Worm (Caenorhabditis elegans): Measurements from ENCODE around the gene R04A9.7.

R04A9.7 gene

DNA sequence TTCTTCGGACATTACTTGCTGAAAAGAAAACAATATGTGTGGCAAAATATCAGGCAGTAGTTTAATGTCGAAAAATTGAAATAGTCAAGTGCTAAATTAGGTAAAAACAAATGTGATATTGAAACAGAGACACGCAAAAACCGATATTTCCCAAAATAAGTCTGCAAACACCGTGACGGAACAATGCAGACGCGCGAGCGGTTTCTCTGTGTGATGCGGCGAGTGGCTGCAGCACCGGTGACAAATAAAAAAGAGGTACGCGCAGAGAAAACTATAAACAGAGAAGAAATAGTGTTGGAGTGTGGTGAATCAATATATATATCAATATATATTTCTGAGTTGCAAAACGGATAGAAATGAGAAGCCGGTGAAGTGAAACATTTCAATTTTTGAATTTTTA is 12.0 kb downstream of the R04A9.7 start, which contains the start of gene ife-2 (continued):
- no peak for TF ChIP-seq elt-1 (tag; optimal IDR thresholded peaks at IDR 0.05; ENCODE audit: borderline replicate concordance, insufficient read depth)
- TF ChIP-seq mep-1 (tag; optimal IDR thresholded peaks at IDR 0.05), result peak; percentile 81

- TF ChIP-seq flh-1 (GFP tag; optimal IDR thresholded peaks at IDR 0.05) (no peak), nhr-2 (tag; optimal IDR thresholded peaks at IDR 0.05) (no peak), elt-3 (tag; optimal IDR thresholded peaks at IDR 0.05) (no peak), lsy-2 (tag; optimal IDR thresholded peaks at IDR 0.05) (no peak), lin-32 (GFP tag; optimal IDR thresholded peaks at IDR 0.05) (no peak)
Observed at ce11 chrX:381029-381428, 13.7 kb downstream of the R04A9.7 start.

DNA sequence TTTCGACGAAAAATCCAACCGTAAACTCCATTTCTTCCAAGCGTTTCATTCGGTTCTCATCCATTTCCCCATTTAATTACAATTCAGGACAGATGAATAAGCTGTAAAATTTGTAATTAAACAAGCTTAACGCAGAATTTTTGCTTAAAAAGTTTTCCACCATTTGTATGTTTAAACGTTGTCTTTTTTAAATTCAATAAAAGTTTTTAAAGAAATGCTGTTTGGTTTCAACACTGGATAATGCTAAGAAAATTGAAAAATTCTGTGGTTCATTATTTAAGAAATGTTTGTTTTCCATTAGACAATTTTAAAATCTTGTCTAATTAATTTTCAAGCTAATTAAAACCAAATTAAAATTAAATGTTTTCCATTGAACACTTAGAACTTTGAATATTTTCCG is 14.2 kb downstream of the R04A9.7 start, which contains the start of gene R04A9.3:
TSS of gene R04A9.3 (minus strand) at position 101 of the 400 bp plus-strand sequence.
- TF ChIP-seq drap-1 (GFP tag; optimal IDR thresholded peaks at IDR 0.05) (no peak), tbx-8 (GFP tag; optimal IDR thresholded peaks at IDR 0.05) (no peak), flh-1 (GFP tag; optimal IDR thresholded peaks at IDR 0.05) (no peak), nhr-28 (tag; optimal IDR thresholded peaks at IDR 0.05) (no peak), ceh-39 (tag; optimal IDR thresholded peaks at IDR 0.05) (no peak), elt-1 (tag; optimal IDR thresholded peaks at IDR 0.05; ENCODE audit: borderline replicate concordance, insufficient read depth) (no peak), mab-5 (tag; optimal IDR thresholded peaks at IDR 0.05) (no peak), ceh-43 (GFP tag; optimal IDR thresholded peaks at IDR 0.05) (no peak), nhr-12 (tag; optimal IDR thresholded peaks at IDR 0.05) (no peak), lin-13 (tag; optimal IDR thresholded peaks at IDR 0.05) (no peak), lin-32 (GFP tag; optimal IDR thresholded peaks at IDR 0.05) (no peak), ces-1 (GFP tag; optimal IDR thresholded peaks at IDR 0.05) (no peak), pha-4 (tag; optimal IDR thresholded peaks at IDR 0.05) (no peak), nhr-237 (tag; optimal IDR thresholded peaks at IDR 0.05) (no peak), lsy-2 (tag; optimal IDR thresholded peaks at IDR 0.05) (no peak), ztf-11 (tag; optimal IDR thresholded peaks at IDR 0.05) (no peak), unc-39 (tag; optimal IDR thresholded peaks at IDR 0.05) (no peak), sem-2 (GFP tag; optimal IDR thresholded peaks at IDR 0.05) (no peak), cnd-1 (tag; optimal IDR thresholded peaks at IDR 0.05) (no peak), unc-120 (tag; optimal IDR thresholded peaks at IDR 0.05; ENCODE audit: poor library complexity, severe bottlenecking) (no peak)

DNA sequence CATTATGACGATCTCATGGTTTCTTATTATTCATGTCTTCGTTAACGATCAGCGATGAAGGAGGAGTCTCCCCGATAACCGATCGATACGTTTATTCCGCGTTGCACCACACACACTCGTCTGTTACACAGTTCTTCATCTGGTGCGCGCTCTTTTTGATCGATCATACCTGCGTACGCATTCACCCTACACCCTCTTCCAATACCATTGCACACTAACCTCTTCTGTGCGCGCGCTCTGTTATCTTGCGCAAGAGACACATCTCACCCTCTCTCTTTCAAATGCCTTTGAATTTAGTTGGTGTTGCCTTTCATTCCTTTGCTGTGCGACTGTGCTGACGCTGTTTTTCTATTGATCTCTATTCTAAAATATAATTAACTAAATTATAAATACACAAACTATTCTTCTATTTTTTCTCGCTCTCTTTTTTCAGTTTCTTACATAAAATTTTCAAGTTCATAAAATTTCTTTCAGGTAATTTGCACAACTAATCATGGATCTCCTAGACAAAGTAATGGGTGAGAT is 22.9 kb downstream of the R04A9.7 start, which contains the start of gene nrde-3:
TSS of gene nrde-3 (plus strand) at position 475 of the 525 bp plus-strand sequence.
- TF ChIP-seq nhr-28 (tag; optimal IDR thresholded peaks at IDR 0.05) (no peak), unc-120 (tag; optimal IDR thresholded peaks at IDR 0.05; ENCODE audit: poor library complexity, severe bottlenecking) (no peak), zip-8 (tag; optimal IDR thresholded peaks at IDR 0.05) (peak; percentile 61), ceh-39 (tag; optimal IDR thresholded peaks at IDR 0.05) (peak; percentile 81), elt-1 (tag; optimal IDR thresholded peaks at IDR 0.05; ENCODE audit: borderline replicate concordance, insufficient read depth) (peak; percentile 36), sem-2 (GFP tag; optimal IDR thresholded peaks at IDR 0.05) (no peak), nhr-2 (tag; optimal IDR thresholded peaks at IDR 0.05) (peak; percentile 54), hlh-1 (tag; optimal IDR thresholded peaks at IDR 0.05) (peak; percentile 48)

DNA sequence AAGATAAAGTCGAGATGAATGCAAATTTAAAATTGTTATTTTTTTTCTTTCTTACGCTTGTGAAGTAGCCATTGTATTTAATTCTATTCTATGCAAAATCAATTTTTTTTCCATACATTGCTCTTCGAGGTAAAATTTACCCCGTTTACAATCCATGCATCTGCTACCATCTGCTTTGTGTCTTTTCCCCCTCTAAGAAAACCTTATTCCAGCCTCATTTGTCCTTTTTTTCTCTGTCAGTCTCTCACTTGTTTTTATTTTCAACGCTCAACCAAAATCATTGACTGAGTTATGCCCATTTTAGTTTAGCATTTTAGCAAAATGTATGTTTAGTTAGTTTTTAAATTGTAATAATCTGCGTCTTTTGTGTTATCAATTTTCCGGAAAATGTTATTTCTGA is 24.8 kb downstream of the R04A9.7 start:
- TF ChIP-seq nhr-2 (tag; optimal IDR thresholded peaks at IDR 0.05), result peak; percentile 3
- no peak for TF ChIP-seq unc-62 (GFP tag; optimal IDR thresholded peaks at IDR 0.05)
- TF ChIP-seq ham-2 (GFP tag; optimal IDR thresholded peaks at IDR 0.05), result no peak
- no peak for TF ChIP-seq unc-39 (tag; optimal IDR thresholded peaks at IDR 0.05)

DNA sequence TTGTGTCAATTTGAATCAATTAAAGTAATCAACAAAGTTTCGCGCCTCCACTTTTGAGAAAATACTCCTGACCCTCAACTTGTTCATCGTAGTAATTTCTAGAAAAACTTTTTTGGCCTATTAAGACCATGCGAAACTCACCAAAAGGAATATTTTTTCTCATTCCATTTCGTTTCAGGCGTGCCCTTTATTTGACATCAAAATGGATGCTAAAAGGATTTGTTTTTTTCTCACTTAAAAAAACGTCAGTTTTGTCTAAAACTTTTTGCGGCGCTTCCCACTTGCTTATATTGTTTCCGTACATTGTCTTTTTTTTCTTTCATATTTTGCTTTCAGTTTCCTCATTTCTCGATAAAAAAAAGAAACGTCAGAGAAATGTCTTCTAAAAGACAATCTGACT is 34.2 kb downstream of the R04A9.7 start, which contains the start of gene C04E7.5:
TSS of gene C04E7.5 (plus strand) at position 301 of the 400 bp plus-strand sequence.
- TF ChIP-seq snpc-4 (tag; optimal IDR thresholded peaks at IDR 0.05), result no peak
- TF ChIP-seq ces-1 (GFP tag; optimal IDR thresholded peaks at IDR 0.05), result no peak
- no peak for TF ChIP-seq nhr-2 (tag; optimal IDR thresholded peaks at IDR 0.05)
- no peak for TF ChIP-seq elt-3 (tag; optimal IDR thresholded peaks at IDR 0.05)
- TF ChIP-seq nhr-76 (tag; optimal IDR thresholded peaks at IDR 0.05), result no peak
- no peak for TF ChIP-seq sem-2 (GFP tag; optimal IDR thresholded peaks at IDR 0.05)
- no peak for TF ChIP-seq bed-3 (GFP tag; optimal IDR thresholded peaks at IDR 0.05)
- TF ChIP-seq lin-13 (tag; optimal IDR thresholded peaks at IDR 0.05), result no peak
- TF ChIP-seq zip-8 (tag; optimal IDR thresholded peaks at IDR 0.05), result no peak
- TF ChIP-seq nhr-12 (tag; optimal IDR thresholded peaks at IDR 0.05), result no peak
- TF ChIP-seq mep-1 (tag; optimal IDR thresholded peaks at IDR 0.05), result no peak
- TF ChIP-seq ceh-39 (tag; optimal IDR thresholded peaks at IDR 0.05), result no peak
- TF ChIP-seq ham-2 (GFP tag; optimal IDR thresholded peaks at IDR 0.05), result no peak
- TF ChIP-seq tbx-8 (GFP tag; optimal IDR thresholded peaks at IDR 0.05), result no peak
- no peak for TF ChIP-seq sptf-1 (tag; optimal IDR thresholded peaks at IDR 0.05)
- no peak for TF ChIP-seq ztf-11 (tag; optimal IDR thresholded peaks at IDR 0.05)
- no peak for TF ChIP-seq mls-2 (tag; optimal IDR thresholded peaks at IDR 0.05)
- TF ChIP-seq elt-1 (tag; optimal IDR thresholded peaks at IDR 0.05; ENCODE audit: borderline replicate concordance, insufficient read depth), result no peak

All from whole organism, mixed stage, embryonic.